Worm (Caenorhabditis elegans): ENCODE data around the gene R10E11.9.

R10E11.9 gene

DNA sequence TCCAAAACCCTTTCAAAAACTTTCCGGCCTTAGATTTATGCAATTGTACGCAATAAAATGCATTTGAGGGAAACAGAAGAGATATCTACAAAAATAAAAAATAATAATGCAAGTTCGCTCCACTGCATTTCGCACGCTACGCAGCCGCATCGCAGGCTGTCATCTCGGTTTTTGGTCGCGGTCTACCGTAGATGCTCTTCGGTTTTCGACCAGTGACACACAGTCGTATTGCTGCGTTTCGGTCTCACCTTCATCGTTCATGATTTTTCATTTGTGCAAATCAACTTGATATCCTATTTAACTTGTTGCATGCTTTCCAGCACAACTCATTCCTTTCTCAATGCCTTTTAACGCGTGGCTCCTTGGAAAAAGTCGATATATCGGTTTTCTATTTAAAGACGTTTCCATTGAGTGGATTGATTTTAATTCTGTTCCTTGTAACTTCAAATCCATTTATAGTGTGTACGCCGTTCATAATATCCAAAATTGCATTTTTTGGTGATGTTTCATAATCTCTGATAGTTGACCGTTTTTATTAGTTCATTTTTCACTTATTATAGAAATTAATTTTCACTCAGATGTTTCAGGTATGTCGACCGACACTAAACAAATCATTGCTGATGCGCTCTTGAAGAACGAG, 12.7 kb downstream of the R10E11.9 start, which contains the start of gene vha-1:
Gene vha-1 (plus strand): TSS at position 590 of the 640 bp plus-strand sequence.
- TF ChIP-seq ets-4 (GFP tag; optimal IDR thresholded peaks at IDR 0.05) = peak; percentile 34
- no peak for TF ChIP-seq nhr-120 (GFP tag; IDR thresholded peaks at IDR 0.05)
- peak; percentile 52 for TF ChIP-seq madf-10 (tag; optimal IDR thresholded peaks at IDR 0.05)
- TF ChIP-seq ama-1 (optimal IDR thresholded peaks at IDR 0.05) = peak; percentile 55
- peak in 1 of 2 experiments; percentile 4 for TF ChIP-seq ama-1 (GFP tag; optimal IDR thresholded peaks at IDR 0.05)
- peak; percentile 30 for TF ChIP-seq F49E8.2 (tag; optimal IDR thresholded peaks at IDR 0.05; ENCODE audit: insufficient read depth)
- peak; percentile 88 for TF ChIP-seq dox-1 (GFP tag; IDR thresholded peaks at IDR 0.05)
- TF ChIP-seq nhr-80 (tag; optimal IDR thresholded peaks at IDR 0.05) = peak; percentile 98
- no peak for TF ChIP-seq mel-28 (tag; optimal IDR thresholded peaks at IDR 0.05; ENCODE audit: borderline replicate concordance)
- TF ChIP-seq ztf-6 (GFP tag; IDR thresholded peaks at IDR 0.05) = 0 out of 2 replicates have a peak, but pooled peaks have one; percentile 45
- no peak for TF ChIP-seq akir-1 (GFP tag; optimal IDR thresholded peaks at IDR 0.05)
- TF ChIP-seq cebp-1 (GFP tag; IDR thresholded peaks at IDR 0.05) = 0 out of 2 replicates have a peak, but pooled peaks have one; percentile 38
- TF ChIP-seq cebp-1 (tag; optimal IDR thresholded peaks at IDR 0.05) = peak; percentile 74
- TF ChIP-seq tlf-1 (GFP tag; optimal IDR thresholded peaks at IDR 0.05) = peak; percentile 66
- no peak for TF ChIP-seq egl-44 (GFP tag; IDR thresholded peaks at IDR 0.05)
- peak; percentile 30 for TF ChIP-seq die-1 (tag; optimal IDR thresholded peaks at IDR 0.05)
- peak; percentile 40; the same call in 1 of the 2 replicates for TF ChIP-seq K11D2.4 (GFP tag; IDR thresholded peaks at IDR 0.05)
- peak; percentile 67 for TF ChIP-seq ztf-26 (tag; optimal IDR thresholded peaks at IDR 0.05)
- TF ChIP-seq zfh-2 (GFP tag; conservative IDR thresholded peaks at IDR 0.05) = peak; percentile 55; the same call in 1 of the 2 replicates
- no peak for TF ChIP-seq lag-1 (GFP tag; IDR thresholded peaks at IDR 0.05)
- TF ChIP-seq rcor-1 (GFP tag; IDR thresholded peaks at IDR 0.05) = peak; percentile 77; the same call in 1 of the 2 replicates
- TF ChIP-seq lin-54 (GFP tag; optimal IDR thresholded peaks at IDR 0.05) = peak; percentile 70
- peak; percentile 87 for TF ChIP-seq ceh-27 (GFP tag; optimal IDR thresholded peaks at IDR 0.05)
- TF ChIP-seq unc-130 (GFP tag; optimal IDR thresholded peaks at IDR 0.05) = no peak
- TF ChIP-seq K12H6.12 (tag; optimal IDR thresholded peaks at IDR 0.05) = peak; percentile 64
- peak; percentile 75 for TF ChIP-seq lin-26 (GFP tag; IDR thresholded peaks at IDR 0.05)
- no peak for TF ChIP-seq ztf-28 (GFP tag; IDR thresholded peaks at IDR 0.05)
- TF ChIP-seq snpc-4 (GFP tag; optimal IDR thresholded peaks at IDR 0.05) = no peak
- peak in 3 of 4 experiments; percentile 36 to 62 (median 46) for TF ChIP-seq snpc-4 (tag; optimal IDR thresholded peaks at IDR 0.05)
- peak; percentile 34 for TF ChIP-seq F33H1.4 (GFP tag; IDR thresholded peaks at IDR 0.05)
- no peak for TF ChIP-seq chd-7 (tag; optimal IDR thresholded peaks at IDR 0.05)
- peak; percentile 0 for TF ChIP-seq snpc-1.3 (tag; optimal IDR thresholded peaks at IDR 0.05; ENCODE audit: insufficient read depth)
- peak; percentile 38; the same call in 1 of the 2 replicates for TF ChIP-seq madf-6 (GFP tag; IDR thresholded peaks at IDR 0.05)
- TF ChIP-seq unc-62 (GFP tag; optimal IDR thresholded peaks at IDR 0.05) = peak; percentile 18
- TF ChIP-seq efl-1 (GFP tag; optimal IDR thresholded peaks at IDR 0.05) = peak; percentile 27
- TF ChIP-seq somi-1 (GFP tag; optimal IDR thresholded peaks at IDR 0.05) = peak; percentile 31
- TF ChIP-seq Y53G8AR.9 (GFP tag; conservative IDR thresholded peaks at IDR 0.05) = peak; percentile 63
- TF ChIP-seq nfya-2 (GFP tag; IDR thresholded peaks at IDR 0.05) = no peak
- peak; percentile 63 for TF ChIP-seq pbrm-1 (GFP tag; IDR thresholded peaks at IDR 0.05)
- TF ChIP-seq lsl-1 (GFP tag; optimal IDR thresholded peaks at IDR 0.05) = peak; percentile 67
- peak; percentile 67; the same call in 1 of the 2 replicates for TF ChIP-seq nfyb-1 (GFP tag; IDR thresholded peaks at IDR 0.05)
- peak; percentile 97 for TF ChIP-seq ekl-4 (GFP tag; IDR thresholded peaks at IDR 0.05)
- peak; percentile 87 to 91 for TF ChIP-seq let-607 (tag; optimal IDR thresholded peaks at IDR 0.05)
- peak; percentile 43 for TF ChIP-seq lsy-27 (tag; optimal IDR thresholded peaks at IDR 0.05; ENCODE audit: borderline replicate concordance, insufficient read depth)
- TF ChIP-seq tbp1 (GFP tag; optimal IDR thresholded peaks at IDR 0.05) = peak; percentile 62
- TF ChIP-seq dpff-1 (tag; optimal IDR thresholded peaks at IDR 0.05) = no peak
- TF ChIP-seq D2030.7 (GFP tag; IDR thresholded peaks at IDR 0.05) = peak; percentile 47; the same call in 1 of the 2 replicates
